Fruit fly (Drosophila melanogaster) whole organism, embryonic: ENCODE results near the gene CG31431.
A peak's percentile ranks its signal among the peaks of the same experiment; 100 is the strongest.

Experiments used
- ATbp ChIP-seq: fragments of 200-800 bp; sonication (Bioruptor generic); optimal IDR thresholded peaks from 2 replicates; lab custom pipeline; 2017; ENCODE audit warnings: missing biosample characterization, mild to moderate bottlenecking, missing genetic modification characterization, missing genetic modification reagents
- Atf6 ChIP-seq: fragments of 200-800 bp; sonication (Bioruptor generic); IDR thresholded peaks from 2 replicates; pipeline ENCODE4 v1.3.6; 2022; ENCODE audit warnings: missing biosample characterization, missing genetic modification characterization
- BEAF-32 ChIP-seq: fragments of 200-800 bp; sonication (Bioruptor generic); optimal IDR thresholded peaks from 3 replicates; lab custom pipeline; 2017; ENCODE audit warnings: missing biosample characterization, missing genetic modification characterization, mild to moderate bottlenecking, moderate library complexity, missing genetic modification reagents
- CG10209 ChIP-seq: fragments of 200-800 bp; sonication (Bioruptor generic); optimal IDR thresholded peaks from 3 replicates; lab custom pipeline; 2017; ENCODE audit warnings: missing biosample characterization, mild to moderate bottlenecking, missing genetic modification characterization, missing genetic modification reagents
- CG10959 ChIP-seq: fragments of 200-800 bp; sonication (Bioruptor generic); IDR thresholded peaks from 2 replicates; pipeline ENCODE4 v1.3.6; 2022; ENCODE audit warnings: missing biosample characterization, missing genetic modification characterization
- CG12391 ChIP-seq: fragments of 200-800 bp; sonication (Bioruptor generic); optimal IDR thresholded peaks from 3 replicates; lab custom pipeline; 2018; ENCODE audit warnings: missing biosample characterization, mild to moderate bottlenecking, missing genetic modification characterization, moderate library complexity
- CG12769 ChIP-seq: fragments of 200-800 bp; sonication (Bioruptor generic); optimal IDR thresholded peaks from 2 replicates; lab custom pipeline; 2019; ENCODE audit warnings: missing biosample characterization, mild to moderate bottlenecking, missing genetic modification characterization, moderate library complexity
- CG15514 ChIP-seq: fragments of 200-800 bp; sonication (Bioruptor generic); optimal IDR thresholded peaks from 3 replicates; lab custom pipeline; 2017; ENCODE audit warnings: missing biosample characterization, missing genetic modification characterization, mild to moderate bottlenecking, moderate library complexity, missing genetic modification reagents
- CG15696 ChIP-seq: fragments of 200-800 bp; sonication (Bioruptor generic); optimal IDR thresholded peaks from 2 replicates; lab custom pipeline; 2019; ENCODE audit warnings: missing biosample characterization, mild to moderate bottlenecking, missing genetic modification characterization, moderate library complexity
- CG2202 ChIP-seq: fragments of 200-800 bp; sonication (Bioruptor generic); optimal IDR thresholded peaks from 2 replicates; lab custom pipeline; 2018; ENCODE audit warnings: missing biosample characterization, mild to moderate bottlenecking, missing genetic modification characterization
- CG2875 ChIP-seq: fragments of 200-800 bp; sonication (Bioruptor generic); optimal IDR thresholded peaks from 2 replicates; lab custom pipeline; 2017; ENCODE audit warnings: missing biosample characterization, mild to moderate bottlenecking, missing genetic modification characterization, missing genetic modification reagents
- CG8281 ChIP-seq: fragments of 200-800 bp; sonication (Bioruptor generic); optimal IDR thresholded peaks from 2 replicates; lab custom pipeline; 2018; ENCODE audit warnings: missing biosample characterization, mild to moderate bottlenecking, missing genetic modification characterization, moderate library complexity
- CG8388 ChIP-seq: fragments of 200-800 bp; sonication (Bioruptor generic); optimal IDR thresholded peaks from 2 replicates; lab custom pipeline; 2019; ENCODE audit warnings: missing biosample characterization, mild to moderate bottlenecking, missing genetic modification characterization, moderate library complexity
- CG9437 ChIP-seq: fragments of 200-800 bp; sonication (Bioruptor generic); optimal IDR thresholded peaks from 2 replicates; lab custom pipeline; 2018; ENCODE audit warnings: missing biosample characterization, mild to moderate bottlenecking, missing genetic modification characterization
- CG9932 ChIP-seq: fragments of 200-800 bp; sonication (Bioruptor generic); IDR thresholded peaks from 2 replicates; pipeline ENCODE4 v1.3.6; 2022; ENCODE audit warnings: missing biosample characterization, missing genetic modification characterization
- CTCF ChIP-seq: fragments of 200-800 bp; sonication (Bioruptor generic); optimal IDR thresholded peaks from 2 replicates; lab custom pipeline; 2017; ENCODE audit warnings: missing biosample characterization, mild to moderate bottlenecking, missing genetic modification characterization, moderate library complexity
- HHEX ChIP-seq: fragments of 200-800 bp; sonication (Bioruptor generic); optimal IDR thresholded peaks from 3 replicates; lab custom pipeline; 2017; ENCODE audit warnings: missing biosample characterization, mild to moderate bottlenecking, missing genetic modification characterization, missing genetic modification reagents
- HmgZ ChIP-seq: fragments of 200-800 bp; sonication (Bioruptor generic); optimal IDR thresholded peaks from 2 replicates; lab custom pipeline; 2018; ENCODE audit warnings: missing biosample characterization, mild to moderate bottlenecking, missing genetic modification characterization
- Mes4 ChIP-seq: fragments of 200-800 bp; sonication (Bioruptor generic); optimal IDR thresholded peaks from 2 replicates; lab custom pipeline; 2016; ENCODE audit warnings: missing biosample characterization, missing genetic modification characterization
- Nf-YB ChIP-seq: fragments of 200-800 bp; sonication (Bioruptor generic); optimal IDR thresholded peaks from 3 replicates; lab custom pipeline; 2019; ENCODE audit warnings: missing biosample characterization, mild to moderate bottlenecking, missing genetic modification characterization, moderate library complexity
- Poxn ChIP-seq: fragments of 200-800 bp; sonication (Bioruptor generic); IDR thresholded peaks from 2 replicates; pipeline ENCODE4 v1.3.6; 2022; ENCODE audit warnings: missing biosample characterization, missing genetic modification characterization
- Rfx ChIP-seq: fragments of 200-800 bp; sonication (Bioruptor generic); IDR thresholded peaks from 2 replicates; pipeline ENCODE4 v1.3.6; 2022; ENCODE audit warnings: missing biosample characterization, missing genetic modification characterization
- Sox102F ChIP-seq: fragments of 200-800 bp; sonication (Bioruptor generic); optimal IDR thresholded peaks from 2 replicates; lab custom pipeline; 2018; ENCODE audit warnings: missing biosample characterization, mild to moderate bottlenecking, missing genetic modification characterization, moderate library complexity
- bcd ChIP-seq: fragments of 200-800 bp; sonication (Bioruptor generic); optimal IDR thresholded peaks from 2 replicates; lab custom pipeline; 2017; ENCODE audit warnings: missing biosample characterization, mild to moderate bottlenecking, missing genetic modification characterization
- chif ChIP-seq, 2 experiments: fragments of 200-800 bp; sonication (Bioruptor generic); optimal IDR thresholded peaks; 3 replicates each; lab custom pipeline; 2016; ENCODE audit warnings: missing biosample characterization in 2 of 2, missing genetic modification characterization in 2 of 2
- dati ChIP-seq: fragments of 200-800 bp; sonication (Bioruptor generic); IDR thresholded peaks from 2 replicates; pipeline ENCODE4 v1.3.6; 2022; ENCODE audit warnings: missing biosample characterization, missing genetic modification characterization
- grau ChIP-seq: fragments of 200-800 bp; optimal IDR thresholded peaks from 3 replicates; lab custom pipeline; 2019; ENCODE audit warnings: missing biosample characterization, mild to moderate bottlenecking, missing genetic modification characterization, moderate library complexity
- gsb-n ChIP-seq: fragments of 200-800 bp; sonication (Bioruptor generic); optimal IDR thresholded peaks from 3 replicates; lab custom pipeline; 2018; ENCODE audit warnings: missing biosample characterization, mild to moderate bottlenecking, missing genetic modification characterization
- ham ChIP-seq: fragments of 200-800 bp; sonication (Bioruptor generic); IDR thresholded peaks from 2 replicates; pipeline ENCODE4 v1.3.6; 2022; ENCODE audit warnings: missing biosample characterization, missing genetic modification characterization
- lbe ChIP-seq: fragments of 200-800 bp; sonication (Bioruptor generic); optimal IDR thresholded peaks from 2 replicates; lab custom pipeline; 2016; ENCODE audit warnings: missing biosample characterization, mild to moderate bottlenecking, missing genetic modification characterization
- lola ChIP-seq, 3 experiments: fragments of >200 bp in 2 of 3; fragments of 200-800 bp in 1 of 3; sonication (Bioruptor generic) in 1 of 3; optimal IDR thresholded peaks; 2 replicates each; lab custom pipeline; 2017 to 2019; ENCODE audit warnings: missing biosample characterization in 3 of 3, missing genetic modification characterization in 3 of 3, mild to moderate bottlenecking in 1 of 3, moderate library complexity in 1 of 3
- nerfin-1 ChIP-seq: fragments of 200-800 bp; sonication (Bioruptor generic); optimal IDR thresholded peaks from 3 replicates; lab custom pipeline; 2019; ENCODE audit warnings: missing biosample characterization, mild to moderate bottlenecking, missing genetic modification characterization, moderate library complexity
- oc ChIP-seq: fragments of 200-800 bp; sonication (Bioruptor generic); optimal IDR thresholded peaks from 2 replicates; lab custom pipeline; 2018; ENCODE audit warnings: missing biosample characterization, mild to moderate bottlenecking, missing genetic modification characterization, moderate library complexity
- org-1 ChIP-seq: fragments of 200-800 bp; sonication (Bioruptor generic); optimal IDR thresholded peaks from 2 replicates; lab custom pipeline; 2017; ENCODE audit warnings: missing biosample characterization, missing genetic modification characterization
- pfk ChIP-seq: fragments of 200-800 bp; sonication (Bioruptor generic); optimal IDR thresholded peaks from 2 replicates; lab custom pipeline; 2018; ENCODE audit warnings: missing biosample characterization, mild to moderate bottlenecking, missing genetic modification characterization, moderate library complexity
- repo ChIP-seq: fragments of 200-800 bp; sonication (Bioruptor generic); optimal IDR thresholded peaks from 2 replicates; lab custom pipeline; 2016; ENCODE audit warnings: missing biosample characterization, missing genetic modification characterization
- seq ChIP-seq: fragments of 200-800 bp; sonication (Bioruptor generic); IDR thresholded peaks from 2 replicates; pipeline ENCODE4 v1.3.6; 2022; ENCODE audit warnings: missing biosample characterization, missing genetic modification characterization
- stwl ChIP-seq: fragments of 200-800 bp; sonication (Bioruptor generic); optimal IDR thresholded peaks from 3 replicates; lab custom pipeline; 2018; ENCODE audit warnings: missing biosample characterization, mild to moderate bottlenecking, missing genetic modification characterization, moderate library complexity
- tio ChIP-seq: fragments of 200-800 bp; sonication (Bioruptor generic); optimal IDR thresholded peaks from 2 replicates; lab custom pipeline; 2017; ENCODE audit warnings: missing biosample characterization, missing genetic modification characterization, inconsistent platforms
- unpg ChIP-seq: fragments of 200-800 bp; sonication (Bioruptor generic); optimal IDR thresholded peaks from 3 replicates; lab custom pipeline; 2018; ENCODE audit warnings: missing biosample characterization, mild to moderate bottlenecking, missing genetic modification characterization, moderate library complexity
- vnd ChIP-seq: fragments of 200-800 bp; sonication (Bioruptor generic); IDR thresholded peaks from 3 replicates; pipeline ENCODE4 v1.3.6; 2022; ENCODE audit warnings: missing biosample characterization, missing genetic modification characterization; ENCODE audit not compliant: partially characterized antibody

Gene CG31431

dm6 chr3R:21864992-21865391, 5.5 kb upstream of the CG31431 start, which contains the start of gene lsn (continued):
- peak; percentile 51 for TF ChIP-seq CG15514 (GFP tag; lab: Kevin White, UChicago)
- TF ChIP-seq BEAF-32 (GFP tag; lab: Kevin White, UChicago), result peak; percentile 13
- peak; percentile 25 for TF ChIP-seq CG10209 (GFP tag; lab: Kevin White, UChicago)
- peak; percentile 20 for TF ChIP-seq nerfin-1 (tag; lab: Kevin White, UChicago)
- TF ChIP-seq unpg (GFP tag; lab: Kevin White, UChicago), result peak; percentile 44
- TF ChIP-seq CG12769 (tag; lab: Kevin White, UChicago), result peak; percentile 41
- TF ChIP-seq CG8388 (GFP tag; lab: Kevin White, UChicago), result no peak
- TF ChIP-seq CG9437, result peak; percentile 100
- TF ChIP-seq repo (GFP tag; lab: Kevin White, UChicago), result no peak
- no peak for TF ChIP-seq CG9932 (GFP tag; lab: Robert Waterston, UW)
- peak; percentile 61 for TF ChIP-seq Sox102F
- TF ChIP-seq CG8281 (tag; lab: Kevin White, UChicago), result no peak
- TF ChIP-seq lbe (GFP tag; lab: Kevin White, UChicago), result peak; percentile 6
- TF ChIP-seq CG12391, result peak; percentile 13
- no peak for TF ChIP-seq pfk (GFP tag; lab: Kevin White, UChicago)
- 0 out of 2 replicates have a peak, but pooled peaks have one; percentile 30 for TF ChIP-seq Atf6 (GFP tag; lab: Robert Waterston, UW)
- peak; percentile 8 for TF ChIP-seq stwl (tag; lab: Kevin White, UChicago)
- TF ChIP-seq Nf-YB (GFP tag; lab: Kevin White, UChicago), result peak; percentile 13
- TF ChIP-seq tio (GFP tag; lab: Kevin White, UChicago), result no peak
- peak; percentile 55 for TF ChIP-seq HmgZ (tag; lab: Kevin White, UChicago)
- no peak for TF ChIP-seq org-1 (GFP tag; lab: Kevin White, UChicago)
- TF ChIP-seq bcd (GFP tag; lab: Kevin White, UChicago), result no peak
- TF ChIP-seq CG10959 (GFP tag; lab: Robert Waterston, UW), result no peak
- TF ChIP-seq CG2202 (tag; lab: Kevin White, UChicago), result peak; percentile 51
- TF ChIP-seq chif (GFP tag; optimal IDR thresholded peaks at IDR 0.05; lab: Kevin White, UChicago), result peak in 1 of 2 experiments; percentile 1
- peak; percentile 31 for TF ChIP-seq grau (tag; lab: Kevin White, UChicago)
- peak in 1 of 3 experiments; percentile 31 for TF ChIP-seq lola (GFP tag; optimal IDR thresholded peaks at IDR 0.05; lab: Kevin White, UChicago)
- no peak; the same call in 1 of the 2 replicates for TF ChIP-seq Rfx (GFP tag; lab: Robert Waterston, UW)
- TF ChIP-seq HHEX (GFP tag; lab: Kevin White, UChicago), result no peak
- TF ChIP-seq seq (GFP tag; lab: Robert Waterston, UW), result no peak
- TF ChIP-seq dati (GFP tag; lab: Robert Waterston, UW), result no peak
- peak; percentile 8 for TF ChIP-seq oc (tag; lab: Kevin White, UChicago)
- TF ChIP-seq CG15696 (tag; lab: Kevin White, UChicago), result no peak
- no peak for TF ChIP-seq vnd (GFP tag; lab: Robert Waterston, UW)
- TF ChIP-seq Poxn (GFP tag; lab: Robert Waterston, UW), result no peak
- peak; percentile 63 for TF ChIP-seq gsb-n (tag; lab: Kevin White, UChicago)
- TF ChIP-seq ham, result no peak
- TF ChIP-seq CTCF (GFP tag; lab: Kevin White, UChicago), result no peak
- TF ChIP-seq Mes4, result peak; percentile 14
- TF ChIP-seq ATbp (GFP tag; lab: Kevin White, UChicago), result peak; percentile 37
- TF ChIP-seq CG2875 (GFP tag; lab: Kevin White, UChicago), result peak; percentile 49
